Fruit fly (Drosophila melanogaster) whole organism: ENCODE results near the gene eIF3e.

Experiments used
- CG8478 ChIP-seq: fragments of >200 bp; optimal IDR thresholded peaks from 2 replicates; lab custom pipeline; 2018; ENCODE audit warnings: inconsistent platforms
- Dll ChIP-seq: fragments of >200 bp; optimal IDR thresholded peaks from 2 replicates; lab custom pipeline; 2017
- EcR ChIP-seq, 2 experiments: fragments of >200 bp; optimal IDR thresholded peaks; 2 replicates each; lab custom pipeline; 2017; ENCODE audit warnings: missing biosample characterization in 2 of 2, missing genetic modification characterization in 2 of 2, missing genetic modification reagents in 2 of 2
- pan ChIP-seq: fragments of >200 bp; optimal IDR thresholded peaks from 2 replicates; lab custom pipeline; 2017
- psq ChIP-seq: fragments of >200 bp; optimal IDR thresholded peaks from 2 replicates; lab custom pipeline; 2017
- usp ChIP-seq: fragments of >200 bp; optimal IDR thresholded peaks from 2 replicates; lab custom pipeline; 2017; ENCODE audit warnings: missing biosample characterization, missing genetic modification characterization, mixed read lengths

eIF3e gene

dm6 chr3L:16772755-16773523, 13.8 kb downstream of the eIF3e start:
- TF ChIP-seq CG8478 (no peak), Dll (lab: Kevin White, UChicago) (no peak), usp (GFP tag; lab: Kevin White, UChicago) (no peak)

dm6 chr3L:16769866-16770265, 16.9 kb downstream of the eIF3e start:
- TF ChIP-seq usp (GFP tag; lab: Kevin White, UChicago) (no peak), EcR (GFP tag; optimal IDR thresholded peaks at IDR 0.05; lab: Kevin White, UChicago) (no peak), psq (lab: Kevin White, UChicago) (no peak), CG8478 (no peak), pan (lab: Kevin White, UChicago) (no peak)

- TF ChIP-seq EcR (GFP tag; optimal IDR thresholded peaks at IDR 0.05; lab: Kevin White, UChicago), result no peak
- TF ChIP-seq usp (GFP tag; lab: Kevin White, UChicago), result no peak
- no peak for TF ChIP-seq pan (lab: Kevin White, UChicago)
- TF ChIP-seq CG8478, result no peak
- TF ChIP-seq psq (lab: Kevin White, UChicago), result no peak
- TF ChIP-seq Dll (lab: Kevin White, UChicago), result no peak
Observed at dm6 chr3L:16768001-16768652, 18.6 kb downstream of the eIF3e start.

- TF ChIP-seq Dll (lab: Kevin White, UChicago), result no peak
- no peak for TF ChIP-seq CG8478
- no peak for TF ChIP-seq EcR (GFP tag; optimal IDR thresholded peaks at IDR 0.05; lab: Kevin White, UChicago)
- no peak for TF ChIP-seq psq (lab: Kevin White, UChicago)
- no peak for TF ChIP-seq pan (lab: Kevin White, UChicago)
- TF ChIP-seq usp (GFP tag; lab: Kevin White, UChicago), result no peak
Observed at dm6 chr3L:16766901-16767300, 19.8 kb downstream of the eIF3e start.

dm6 chr3L:16765647-16766628, 20.8 kb downstream of the eIF3e start, which contains the start of gene Nrt:
Nrt (plus strand) TSS chr3L:16766072.
- TF ChIP-seq EcR (GFP tag; optimal IDR thresholded peaks at IDR 0.05; lab: Kevin White, UChicago), result no peak
- TF ChIP-seq CG8478, result no peak
- no peak for TF ChIP-seq usp (GFP tag; lab: Kevin White, UChicago)

- TF ChIP-seq EcR (GFP tag; optimal IDR thresholded peaks at IDR 0.05; lab: Kevin White, UChicago) (peak in 1 of 2 experiments; percentile 64), psq (lab: Kevin White, UChicago) (no peak)
Observed at dm6 chr3L:16762203-16762997, 24.3 kb downstream of the eIF3e start.

dm6 chr3L:16760274-16760673, 26.5 kb downstream of the eIF3e start:
- no peak for TF ChIP-seq EcR (GFP tag; optimal IDR thresholded peaks at IDR 0.05; lab: Kevin White, UChicago)
- TF ChIP-seq Dll (lab: Kevin White, UChicago), result no peak
- TF ChIP-seq CG8478, result no peak
- TF ChIP-seq pan (lab: Kevin White, UChicago), result no peak
- TF ChIP-seq psq (lab: Kevin White, UChicago), result no peak
- TF ChIP-seq usp (GFP tag; lab: Kevin White, UChicago), result no peak

- TF ChIP-seq EcR (GFP tag; optimal IDR thresholded peaks at IDR 0.05; lab: Kevin White, UChicago) (no peak), Dll (lab: Kevin White, UChicago) (no peak), CG8478 (no peak), usp (GFP tag; lab: Kevin White, UChicago) (no peak), psq (lab: Kevin White, UChicago) (no peak), pan (lab: Kevin White, UChicago) (no peak)
Observed at dm6 chr3L:16759483-16759882, 27.3 kb downstream of the eIF3e start.

dm6 chr3L:16758504-16759109, 28.1 kb downstream of the eIF3e start:
- TF ChIP-seq pan (lab: Kevin White, UChicago) (no peak), CG8478 (no peak), Dll (lab: Kevin White, UChicago) (no peak), usp (GFP tag; lab: Kevin White, UChicago) (no peak), psq (lab: Kevin White, UChicago) (no peak), EcR (GFP tag; optimal IDR thresholded peaks at IDR 0.05; lab: Kevin White, UChicago) (no peak)

dm6 chr3L:16755189-16755588, 31.6 kb downstream of the eIF3e start, which contains the start of gene CG42852:
CG42852 (plus strand) TSS chr3L:16755489.
- TF ChIP-seq Dll (lab: Kevin White, UChicago) (no peak), pan (lab: Kevin White, UChicago) (no peak)
